Worm (Caenorhabditis elegans) whole organism, L2 larva: Measurements from ENCODE around the gene F20A1.8.
A peak's percentile ranks its signal among the peaks of the same experiment; 100 is the strongest.

ENCODE experiments used
- R02D3.7 ChIP-seq: fragments of 150-350 bp; optimal IDR thresholded peaks from 2 replicates; lab custom pipeline; 2014; ENCODE audit warnings: missing biosample characterization, missing genetic modification characterization
- aly-2 ChIP-seq: fragments of 150-350 bp; optimal IDR thresholded peaks from 2 replicates; lab custom pipeline; 2014; ENCODE audit warnings: missing biosample characterization, missing genetic modification characterization
- ama-1 ChIP-seq: fragments of 150-350 bp; optimal IDR thresholded peaks from 2 replicates; lab custom pipeline; 2018; ENCODE audit warnings: inconsistent platforms
- elt-3 ChIP-seq: sonication (generic microtip); optimal IDR thresholded peaks from 2 replicates; lab custom pipeline; 2017; ENCODE audit warnings: missing biosample characterization, missing genetic modification characterization
- fos-1 ChIP-seq: fragments of 150-350 bp; optimal IDR thresholded peaks from 2 replicates; lab custom pipeline; 2014; ENCODE audit warnings: missing biosample characterization, missing genetic modification characterization
- lsy-2 ChIP-seq, 2 experiments: fragments of 150-350 bp in 1 of 2; sonication (generic microtip) in 1 of 2; optimal IDR thresholded peaks; 2 replicates each; lab custom pipeline; 2014 to 2017; ENCODE audit warnings: missing biosample characterization in 2 of 2, missing genetic modification characterization in 2 of 2
- nhr-11 ChIP-seq: fragments of 150-350 bp; optimal IDR thresholded peaks from 2 replicates; lab custom pipeline; 2014; ENCODE audit warnings: missing biosample characterization, missing genetic modification characterization
- nhr-12 ChIP-seq: fragments of 150-350 bp; optimal IDR thresholded peaks from 2 replicates; lab custom pipeline; 2014; ENCODE audit warnings: missing biosample characterization, missing genetic modification characterization
- nhr-237 ChIP-seq: fragments of 150-350 bp; optimal IDR thresholded peaks from 2 replicates; lab custom pipeline; 2014; ENCODE audit warnings: missing biosample characterization, missing genetic modification characterization
- snpc-4 ChIP-seq: fragments of 150-350 bp; optimal IDR thresholded peaks from 2 replicates; lab custom pipeline; 2014; ENCODE audit warnings: missing biosample characterization, missing genetic modification characterization
- unc-39 ChIP-seq: fragments of 150-350 bp; optimal IDR thresholded peaks from 2 replicates; lab custom pipeline; 2014; ENCODE audit warnings: missing biosample characterization, missing genetic modification characterization
- unc-55 ChIP-seq: fragments of 150-350 bp; sonication (generic microtip); optimal IDR thresholded peaks from 3 replicates; lab custom pipeline; 2014; ENCODE audit warnings: missing biosample characterization, missing genetic modification reagents, missing genetic modification characterization
- unc-62 ChIP-seq: fragments of 150-350 bp; optimal IDR thresholded peaks from 2 replicates; lab custom pipeline; 2014; ENCODE audit warnings: missing biosample characterization, missing genetic modification reagents, missing genetic modification characterization
- zag-1 ChIP-seq: fragments of 150-350 bp; optimal IDR thresholded peaks from 2 replicates; lab custom pipeline; 2014; ENCODE audit warnings: missing biosample characterization, missing genetic modification characterization

DNA sequence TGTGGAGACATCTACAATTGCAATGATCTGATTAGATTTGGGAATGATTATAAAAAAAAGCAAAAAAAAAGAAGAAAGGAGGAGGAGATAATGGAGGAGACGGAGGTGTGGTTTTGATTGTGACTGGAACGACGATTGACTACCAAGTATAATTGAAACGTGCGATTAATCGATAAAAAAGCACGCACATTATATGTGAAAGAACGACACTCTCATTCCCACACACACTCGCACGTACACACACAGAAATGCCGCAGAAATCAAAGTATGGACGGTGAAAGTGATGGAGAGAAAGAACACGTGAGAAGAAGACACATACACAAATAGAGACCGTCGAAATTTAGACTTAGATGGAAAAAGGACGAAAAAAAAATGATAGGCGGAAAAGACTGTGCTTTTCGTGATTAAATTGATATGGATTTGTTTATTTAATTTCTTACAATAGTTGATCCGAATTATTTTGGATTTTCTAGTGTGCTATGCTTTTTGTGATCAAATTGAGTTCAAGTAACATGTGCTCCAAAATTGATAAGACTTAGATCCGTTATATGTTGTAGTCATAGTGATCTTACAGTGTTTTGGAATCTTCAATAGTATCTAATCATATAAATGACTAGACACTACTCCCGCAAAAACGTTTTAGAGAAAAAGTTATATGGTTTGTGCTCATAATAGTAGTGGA is 46.4 kb upstream of the F20A1.8 start, which contains the start of gene nhr-135:
- TF ChIP-seq aly-2 (tag; lab: Kevin White, UChicago), result no peak
- no peak for TF ChIP-seq elt-3 (tag; lab: Kevin White, UChicago)
- no peak for TF ChIP-seq unc-55 (GFP tag; lab: Kevin White, UChicago)
- TF ChIP-seq nhr-11 (tag; lab: Kevin White, UChicago), result no peak
- TF ChIP-seq fos-1 (tag; lab: Kevin White, UChicago), result peak; percentile 82
- peak in 1 of 2 experiments; percentile 31 for TF ChIP-seq lsy-2 (tag; optimal IDR thresholded peaks at IDR 0.05; lab: Kevin White, UChicago)
- TF ChIP-seq nhr-237 (tag; lab: Kevin White, UChicago), result no peak
- TF ChIP-seq zag-1 (tag; lab: Kevin White, UChicago), result no peak
- TF ChIP-seq R02D3.7 (tag; lab: Kevin White, UChicago), result no peak
- TF ChIP-seq snpc-4 (tag; lab: Kevin White, UChicago), result no peak
- TF ChIP-seq unc-62 (GFP tag; lab: Kevin White, UChicago), result no peak
- no peak for TF ChIP-seq unc-39 (tag; lab: Kevin White, UChicago)
- peak; percentile 5 for TF ChIP-seq ama-1 (lab: Kevin White, UChicago)
- TF ChIP-seq nhr-12, result no peak
